Worm (Caenorhabditis elegans) whole organism, L1 larva: ENCODE measurements around the gene his-24.

Experiments used
- C04F5.9 ChIP-seq: sonication (generic microtip); optimal IDR thresholded peaks from 2 replicates; lab custom pipeline; 2016; ENCODE audit warnings: missing genetic modification characterization, missing compliant biosample characterization
- C16A3.4 ChIP-seq: fragments of 150-350 bp; optimal IDR thresholded peaks from 2 replicates; lab custom pipeline; 2014; ENCODE audit warnings: missing biosample characterization, missing genetic modification characterization
- F16B12.6 ChIP-seq: fragments of 150-350 bp; optimal IDR thresholded peaks from 2 replicates; lab custom pipeline; 2014; ENCODE audit warnings: missing biosample characterization, missing genetic modification characterization
- alr-1 ChIP-seq: fragments of 200-800 bp; sonication (Bioruptor generic); optimal IDR thresholded peaks from 2 replicates; lab custom pipeline; 2018; ENCODE audit warnings: borderline replicate concordance, mild to moderate bottlenecking, missing genetic modification characterization, missing compliant biosample characterization
- aly-2 ChIP-seq: fragments of 150-350 bp; optimal IDR thresholded peaks from 2 replicates; lab custom pipeline; 2014; ENCODE audit warnings: missing biosample characterization, missing genetic modification characterization
- blmp-1 ChIP-seq: fragments of 150-350 bp; optimal IDR thresholded peaks from 2 replicates; lab custom pipeline; 2014; ENCODE audit warnings: missing biosample characterization, missing genetic modification characterization
- ceh-63 ChIP-seq: fragments of 200-800 bp; sonication (Bioruptor generic); optimal IDR thresholded peaks from 2 replicates; lab custom pipeline; 2018; ENCODE audit warnings: mild to moderate bottlenecking, missing genetic modification characterization, missing compliant biosample characterization
- ceh-8 ChIP-seq: fragments of 200-800 bp; sonication (Bioruptor generic); optimal IDR thresholded peaks from 2 replicates; lab custom pipeline; 2018; ENCODE audit warnings: mild to moderate bottlenecking, missing genetic modification characterization, moderate library complexity, missing compliant biosample characterization
- ceh-90 ChIP-seq: sonication (generic microtip); optimal IDR thresholded peaks from 2 replicates; lab custom pipeline; 2016; ENCODE audit warnings: missing genetic modification characterization, missing compliant biosample characterization
- ces-1 ChIP-seq: fragments of 150-350 bp; optimal IDR thresholded peaks from 2 replicates; lab custom pipeline; 2014; ENCODE audit warnings: missing biosample characterization, missing genetic modification reagents, missing genetic modification characterization
- dpl-1 ChIP-seq, 3 experiments: fragments of 150-350 bp in 2 of 3; sonication (generic microtip) in 1 of 3; optimal IDR thresholded peaks; 2 replicates each; lab custom pipeline; 2014 to 2017; ENCODE audit warnings: missing biosample characterization in 3 of 3, missing genetic modification characterization in 3 of 3, missing genetic modification reagents in 3 of 3
- dsc-1 ChIP-seq: sonication (generic microtip); optimal IDR thresholded peaks from 2 replicates; lab custom pipeline; 2016; ENCODE audit warnings: mild to moderate bottlenecking, missing genetic modification characterization, missing compliant biosample characterization
- efl-1 ChIP-seq, 4 experiments: fragments of 150-350 bp; optimal IDR thresholded peaks in 3 of 4; peaks in 1 of 4; 1 replicate in 1 of 4; 2 replicates in 3 of 4; lab custom pipeline; 2014; ENCODE audit warnings: missing biosample characterization in 2 of 4, missing genetic modification characterization in 2 of 4, missing genetic modification reagents in 2 of 4
- efl-3 ChIP-seq: fragments of 200-800 bp; sonication (Bioruptor generic); optimal IDR thresholded peaks from 2 replicates; lab custom pipeline; 2018; ENCODE audit warnings: mild to moderate bottlenecking, missing genetic modification characterization, missing compliant biosample characterization
- elt-2 ChIP-seq: sonication (generic microtip); optimal IDR thresholded peaks from 2 replicates; lab custom pipeline; 2016; ENCODE audit warnings: missing genetic modification characterization, mild to moderate bottlenecking, inconsistent platforms, missing compliant biosample characterization, missing genetic modification reagents
- elt-3 ChIP-seq, 6 experiments: fragments of 150-350 bp in 1 of 6; sonication (generic microtip); optimal IDR thresholded peaks; 2 replicates each; lab custom pipeline; 2017 to 2018; ENCODE audit warnings: missing biosample characterization in 6 of 6, missing genetic modification characterization in 6 of 6, inconsistent platforms in 1 of 6
- ets-5 ChIP-seq: fragments of 200-800 bp; sonication (Bioruptor generic); IDR thresholded peaks from 2 replicates; pipeline ENCODE4 v1.3.6; 2022; ENCODE audit warnings: missing genetic modification characterization, missing compliant biosample characterization
- fkh-10 ChIP-seq: sonication (generic microtip); optimal IDR thresholded peaks from 2 replicates; lab custom pipeline; 2017; ENCODE audit warnings: missing biosample characterization, missing genetic modification reagents, missing genetic modification characterization
- grh-1 ChIP-seq: fragments of 200-800 bp; sonication (Bioruptor generic); IDR thresholded peaks from 2 replicates; pipeline ENCODE4 v1.3.6; 2022; ENCODE audit warnings: missing genetic modification reagents, missing genetic modification characterization, missing compliant biosample characterization
- hlh-4 ChIP-seq: sonication (generic microtip); optimal IDR thresholded peaks from 2 replicates; lab custom pipeline; 2016; ENCODE audit warnings: mild to moderate bottlenecking, missing genetic modification characterization, missing compliant biosample characterization
- irx-1 ChIP-seq: sonication (generic microtip); optimal IDR thresholded peaks from 2 replicates; lab custom pipeline; 2016; ENCODE audit warnings: missing genetic modification characterization, missing compliant biosample characterization
- lin-14 ChIP-seq: fragments of 200-800 bp; sonication (Bioruptor generic); optimal IDR thresholded peaks from 2 replicates; lab custom pipeline; 2018; ENCODE audit warnings: mild to moderate bottlenecking, missing genetic modification characterization, moderate library complexity, missing compliant biosample characterization
- lir-3 ChIP-seq: sonication (generic microtip); optimal IDR thresholded peaks from 2 replicates; lab custom pipeline; 2016; ENCODE audit warnings: mild to moderate bottlenecking, missing genetic modification characterization, moderate library complexity, missing compliant biosample characterization; ENCODE audit not compliant: poor library complexity
- lsy-2 ChIP-seq, 2 experiments: fragments of 150-350 bp; optimal IDR thresholded peaks; 2 replicates each; lab custom pipeline; 2014; ENCODE audit warnings: missing biosample characterization in 2 of 2, missing genetic modification characterization in 2 of 2
- mab-9 ChIP-seq: fragments of 200-800 bp; sonication (Bioruptor generic); IDR thresholded peaks from 2 replicates; pipeline ENCODE4 v1.3.6; 2022; ENCODE audit warnings: missing genetic modification reagents, missing genetic modification characterization, missing compliant biosample characterization
- mdl-1 ChIP-seq, 2 experiments: fragments of 150-350 bp; optimal IDR thresholded peaks; 2 replicates each; lab custom pipeline; 2014 to 2017; ENCODE audit warnings: missing biosample characterization in 2 of 2, missing genetic modification characterization in 2 of 2, inconsistent platforms in 1 of 2
- mef-2 ChIP-seq: fragments of 150-350 bp; optimal IDR thresholded peaks from 2 replicates; lab custom pipeline; 2014; ENCODE audit warnings: missing biosample characterization, missing genetic modification characterization
- mep-1 ChIP-seq: fragments of 150-350 bp; optimal IDR thresholded peaks from 2 replicates; lab custom pipeline; 2014; ENCODE audit warnings: missing biosample characterization, missing genetic modification characterization
- nhr-11 ChIP-seq: fragments of 150-350 bp; optimal IDR thresholded peaks from 2 replicates; lab custom pipeline; 2014; ENCODE audit warnings: missing biosample characterization, missing genetic modification characterization
- nhr-12 ChIP-seq: sonication (generic microtip); optimal IDR thresholded peaks from 2 replicates; lab custom pipeline; 2017; ENCODE audit warnings: missing biosample characterization, missing genetic modification characterization
- nhr-19 ChIP-seq: fragments of 200-800 bp; sonication (Bioruptor generic); conservative IDR thresholded peaks from 2 replicates; pipeline ENCODE4 v1.3.6; 2022; ENCODE audit warnings: missing genetic modification characterization, missing compliant biosample characterization
- nhr-76 ChIP-seq: sonication (generic microtip); optimal IDR thresholded peaks from 2 replicates; lab custom pipeline; 2017; ENCODE audit warnings: missing biosample characterization, missing genetic modification characterization
- nhr-77 ChIP-seq: fragments of 150-350 bp; optimal IDR thresholded peaks from 2 replicates; lab custom pipeline; 2014; ENCODE audit warnings: missing biosample characterization, missing genetic modification characterization
- nhr-84 ChIP-seq: sonication (generic microtip); optimal IDR thresholded peaks from 2 replicates; lab custom pipeline; 2017; ENCODE audit warnings: missing biosample characterization, missing genetic modification characterization
- nhr-85 ChIP-seq: sonication (generic microtip); peaks from one replicate; lab custom pipeline; 2016; ENCODE audit warnings: missing genetic modification characterization, inconsistent platforms, missing compliant biosample characterization
- nhr-90 ChIP-seq: sonication (generic microtip); optimal IDR thresholded peaks from 2 replicates; lab custom pipeline; 2016; ENCODE audit warnings: mild to moderate bottlenecking, missing genetic modification characterization, missing compliant biosample characterization; ENCODE audit not compliant: poor library complexity
- pag-3 ChIP-seq: sonication (generic microtip); optimal IDR thresholded peaks from 2 replicates; lab custom pipeline; 2017; ENCODE audit warnings: missing genetic modification characterization, mild to moderate bottlenecking, missing compliant biosample characterization, antibody characterized with exemption, borderline replicate concordance; ENCODE audit not compliant: insufficient read depth
- pqm-1 ChIP-seq: sonication (generic microtip); optimal IDR thresholded peaks from 3 replicates; lab custom pipeline; 2017; ENCODE audit warnings: missing biosample characterization, missing genetic modification characterization
- rnt-1 ChIP-seq: sonication (generic microtip); optimal IDR thresholded peaks from 2 replicates; lab custom pipeline; 2016; ENCODE audit warnings: mild to moderate bottlenecking, missing genetic modification characterization, moderate library complexity, missing compliant biosample characterization
- skn-1 ChIP-seq: fragments of 150-350 bp; optimal IDR thresholded peaks from 2 replicates; lab custom pipeline; 2014; ENCODE audit warnings: missing biosample characterization, missing genetic modification characterization
- sox-4 ChIP-seq: sonication (generic microtip); optimal IDR thresholded peaks from 2 replicates; lab custom pipeline; 2016; ENCODE audit warnings: missing genetic modification characterization, missing compliant biosample characterization
- sptf-1 ChIP-seq: fragments of 150-350 bp; optimal IDR thresholded peaks from 2 replicates; lab custom pipeline; 2014; ENCODE audit warnings: missing biosample characterization, missing genetic modification characterization
- sup-37 ChIP-seq: fragments of 200-800 bp; sonication (Bioruptor generic); optimal IDR thresholded peaks from 2 replicates; lab custom pipeline; 2018; ENCODE audit warnings: mild to moderate bottlenecking, missing genetic modification characterization, missing compliant biosample characterization
- swsn-7 ChIP-seq: sonication (generic microtip); optimal IDR thresholded peaks from 2 replicates; lab custom pipeline; 2016; ENCODE audit warnings: missing genetic modification characterization, missing compliant biosample characterization
- unc-130 ChIP-seq: fragments of 150-350 bp; optimal IDR thresholded peaks from 2 replicates; lab custom pipeline; 2017; ENCODE audit warnings: missing biosample characterization, missing genetic modification characterization, inconsistent platforms
- unc-30 ChIP-seq: sonication (generic microtip); optimal IDR thresholded peaks from 2 replicates; lab custom pipeline; 2017; ENCODE audit warnings: missing biosample characterization, missing genetic modification characterization
- unc-86 ChIP-seq: sonication (generic microtip); optimal IDR thresholded peaks from 2 replicates; lab custom pipeline; 2016; ENCODE audit warnings: missing genetic modification characterization, missing compliant biosample characterization
- xbp-1 ChIP-seq: sonication (generic microtip); optimal IDR thresholded peaks from 2 replicates; lab custom pipeline; 2016; ENCODE audit warnings: missing genetic modification characterization, missing compliant biosample characterization
- zag-1 ChIP-seq: fragments of 150-350 bp; optimal IDR thresholded peaks from 2 replicates; lab custom pipeline; 2014; ENCODE audit warnings: missing biosample characterization, missing genetic modification characterization
- ztf-4 ChIP-seq: fragments of 150-350 bp; optimal IDR thresholded peaks from 2 replicates; lab custom pipeline; 2014; ENCODE audit warnings: missing biosample characterization, missing genetic modification characterization

Gene his-24

DNA sequence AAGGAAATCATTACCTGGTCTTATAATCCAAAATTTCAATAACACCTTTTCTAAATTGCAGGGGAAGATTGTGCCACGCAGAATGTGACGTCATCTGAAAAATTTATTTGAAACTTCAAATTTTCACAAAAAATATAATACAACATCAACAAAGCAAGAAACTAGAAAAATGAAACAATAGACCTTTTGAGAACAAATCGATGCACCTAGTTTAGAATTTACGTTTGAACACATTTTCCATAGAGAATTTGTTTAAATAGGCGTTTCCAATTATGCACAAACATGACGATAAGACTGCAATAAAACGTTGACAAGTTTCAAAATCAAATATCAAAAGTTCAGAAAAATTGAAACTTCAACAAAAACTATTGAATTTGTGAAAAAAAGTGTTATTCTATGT is 22.9 kb downstream of the his-24 start, which contains the start of gene fbxa-141:
TSS of gene fbxa-141 (minus strand) at position 101 of the 400 bp plus-strand sequence.
- TF ChIP-seq ceh-8 (GFP tag; lab: Kevin White, UChicago) (no peak), efl-1 (optimal IDR thresholded peaks at IDR 0.05; lab: Kevin White, UChicago) (no peak), efl-1 (GFP tag; optimal IDR thresholded peaks at IDR 0.05 in 1 of 2; lab: Kevin White, UChicago) (no peak), nhr-77 (no peak), efl-3 (GFP tag; lab: Kevin White, UChicago) (no peak), ztf-4 (tag; lab: Kevin White, UChicago) (no peak), sox-4 (tag; lab: Kevin White, UChicago) (no peak), sptf-1 (tag; lab: Kevin White, UChicago) (no peak), mdl-1 (tag; optimal IDR thresholded peaks at IDR 0.05; lab: Kevin White, UChicago) (no peak), grh-1 (GFP tag; lab: Robert Waterston, UW) (no peak), pag-3 (no peak), fkh-10 (GFP tag; lab: Kevin White, UChicago) (no peak), lin-14 (GFP tag; lab: Kevin White, UChicago) (no peak), elt-2 (tag; lab: Kevin White, UChicago) (no peak), ets-5 (no peak), pqm-1 (tag; lab: Kevin White, UChicago) (no peak)
- TF ChIP-seq, all 84 proteins: peak for 0

DNA sequence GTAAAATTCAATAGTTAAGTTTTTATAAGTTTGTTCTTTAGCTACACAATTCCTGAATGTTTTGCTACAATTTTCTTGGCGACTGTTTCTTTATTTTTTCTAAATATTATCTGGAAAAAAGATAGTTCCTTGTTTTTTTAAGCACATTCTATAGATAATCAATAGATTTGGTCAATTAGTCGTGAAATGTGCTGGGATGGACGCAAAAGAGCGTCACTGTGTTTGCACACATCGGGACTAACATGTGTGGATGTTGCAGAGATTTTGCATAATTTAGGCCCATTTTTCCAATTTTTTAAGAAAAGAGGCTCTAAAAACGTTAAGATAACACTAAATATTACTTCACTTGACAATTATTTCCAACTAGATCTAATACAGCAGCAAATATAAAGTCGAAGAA is 23.6 kb downstream of the his-24 start:
- no peak for TF ChIP-seq pag-3
- peak; percentile 48 for TF ChIP-seq swsn-7
- TF ChIP-seq ces-1 (GFP tag; lab: Kevin White, UChicago): no peak
- TF ChIP-seq irx-1 (tag; lab: Kevin White, UChicago): peak; percentile 16
- TF ChIP-seq fkh-10 (GFP tag; lab: Kevin White, UChicago): no peak
- no peak for TF ChIP-seq mef-2 (tag; lab: Kevin White, UChicago)
- no peak for TF ChIP-seq lir-3 (tag; lab: Kevin White, UChicago)
- 0 out of 2 replicates have a peak, but pooled peaks have one; percentile 7 for TF ChIP-seq nhr-19 (GFP tag; lab: Robert Waterston, UW)
- peak; percentile 45 to 46 for TF ChIP-seq lsy-2 (tag; optimal IDR thresholded peaks at IDR 0.05; lab: Kevin White, UChicago)
- TF ChIP-seq sox-4 (tag; lab: Kevin White, UChicago): no peak
- no peak for TF ChIP-seq nhr-77
- TF ChIP-seq ets-5: no peak
- TF ChIP-seq alr-1 (tag; lab: Kevin White, UChicago): no peak
- TF ChIP-seq F16B12.6 (tag; lab: Kevin White, UChicago): peak; percentile 90
- peak; percentile 51 for TF ChIP-seq xbp-1 (tag; lab: Kevin White, UChicago)
- TF ChIP-seq blmp-1 (tag; lab: Kevin White, UChicago): peak; percentile 4
- no peak for TF ChIP-seq grh-1 (GFP tag; lab: Robert Waterston, UW)
- no peak for TF ChIP-seq C16A3.4 (tag; lab: Kevin White, UChicago)
- TF ChIP-seq unc-86: no peak
- no peak for TF ChIP-seq nhr-85 (tag; lab: Kevin White, UChicago)
- no peak for TF ChIP-seq zag-1 (tag; lab: Kevin White, UChicago)
- TF ChIP-seq hlh-4 (tag; lab: Kevin White, UChicago): no peak
- no peak for TF ChIP-seq mab-9 (GFP tag; lab: Robert Waterston, UW)
- TF ChIP-seq aly-2 (tag; lab: Kevin White, UChicago): no peak
- TF ChIP-seq mdl-1 (tag; optimal IDR thresholded peaks at IDR 0.05; lab: Kevin White, UChicago): no peak
- no peak for TF ChIP-seq ceh-90 (tag; lab: Kevin White, UChicago)
- no peak for TF ChIP-seq nhr-90 (tag; lab: Kevin White, UChicago)
- TF ChIP-seq elt-3 (tag; optimal IDR thresholded peaks at IDR 0.05; lab: Kevin White, UChicago): no peak
- TF ChIP-seq C04F5.9: no peak
- TF ChIP-seq nhr-76 (tag; lab: Kevin White, UChicago): no peak
- no peak for TF ChIP-seq nhr-84
- TF ChIP-seq dsc-1 (tag; lab: Kevin White, UChicago): peak; percentile 84
- no peak for TF ChIP-seq nhr-12 (tag; lab: Kevin White, UChicago)
- TF ChIP-seq sup-37 (GFP tag; lab: Kevin White, UChicago): no peak
- TF ChIP-seq ceh-63 (GFP tag; lab: Kevin White, UChicago): no peak
- peak; percentile 26 for TF ChIP-seq rnt-1 (tag; lab: Kevin White, UChicago)
- TF ChIP-seq unc-30: no peak
- peak; percentile 17 to 26 for TF ChIP-seq efl-1 (optimal IDR thresholded peaks at IDR 0.05; lab: Kevin White, UChicago)
- peak in 1 of 2 experiments; percentile 91 for TF ChIP-seq efl-1 (GFP tag; optimal IDR thresholded peaks at IDR 0.05 in 1 of 2; lab: Kevin White, UChicago)
- TF ChIP-seq nhr-11: no peak
- peak; percentile 54 for TF ChIP-seq mep-1 (tag; lab: Kevin White, UChicago)
- no peak for TF ChIP-seq skn-1 (tag; lab: Kevin White, UChicago)
- peak in 1 of 3 experiments; percentile 25 for TF ChIP-seq dpl-1 (GFP tag; optimal IDR thresholded peaks at IDR 0.05; lab: Kevin White, UChicago)
- no peak for TF ChIP-seq unc-130 (tag; lab: Kevin White, UChicago)
